Fruit fly (Drosophila melanogaster) whole organism, embryonic: ENCODE results near the gene CBP.

Source experiments
- Awh ChIP-seq: fragments of 200-800 bp; sonication (Bioruptor generic); IDR thresholded peaks from 2 replicates; pipeline ENCODE4, ENCODE4 v1.3.6; 2022; ENCODE audit warnings: missing biosample characterization, missing genetic modification characterization
- CG10543 ChIP-seq: fragments of 200-800 bp; sonication (Bioruptor generic); optimal IDR thresholded peaks from 3 replicates; lab custom pipeline; 2017; ENCODE audit warnings: missing biosample characterization, mild to moderate bottlenecking, missing genetic modification characterization, moderate library complexity
- CG12391 ChIP-seq: fragments of 200-800 bp; sonication (Bioruptor generic); optimal IDR thresholded peaks from 3 replicates; lab custom pipeline; 2018; ENCODE audit warnings: missing biosample characterization, mild to moderate bottlenecking, missing genetic modification characterization, moderate library complexity
- CG15514 ChIP-seq: fragments of 200-800 bp; sonication (Bioruptor generic); optimal IDR thresholded peaks from 3 replicates; lab custom pipeline; 2017; ENCODE audit warnings: missing biosample characterization, missing genetic modification characterization, mild to moderate bottlenecking, moderate library complexity, missing genetic modification reagents
- CG15601 ChIP-seq: fragments of 200-800 bp; sonication (Bioruptor generic); optimal IDR thresholded peaks from 3 replicates; lab custom pipeline; 2019; ENCODE audit warnings: missing biosample characterization, mild to moderate bottlenecking, missing genetic modification characterization, moderate library complexity
- CG1603 ChIP-seq: fragments of 200-800 bp; sonication (Bioruptor generic); optimal IDR thresholded peaks from 2 replicates; lab custom pipeline; 2019; ENCODE audit warnings: missing biosample characterization, mild to moderate bottlenecking, missing genetic modification characterization, moderate library complexity
- CG16815 ChIP-seq: fragments of 200-800 bp; sonication (Bioruptor generic); optimal IDR thresholded peaks from 3 replicates; lab custom pipeline; 2017; ENCODE audit warnings: missing biosample characterization, mild to moderate bottlenecking, missing genetic modification characterization
- CG17912 ChIP-seq: fragments of 200-800 bp; sonication (Bioruptor generic); optimal IDR thresholded peaks from 2 replicates; lab custom pipeline; 2018; ENCODE audit warnings: missing biosample characterization, mild to moderate bottlenecking, missing genetic modification characterization
- CG1832 ChIP-seq: fragments of 200-800 bp; sonication (Bioruptor generic); optimal IDR thresholded peaks from 2 replicates; lab custom pipeline; 2017; ENCODE audit warnings: missing biosample characterization, mild to moderate bottlenecking, missing genetic modification characterization, inconsistent platforms
- CG31365 ChIP-seq: fragments of 200-800 bp; sonication (Bioruptor generic); optimal IDR thresholded peaks from 2 replicates; lab custom pipeline; 2018; ENCODE audit warnings: missing biosample characterization, mild to moderate bottlenecking, missing genetic modification characterization
- CG31441 ChIP-seq: fragments of 200-800 bp; sonication (Bioruptor generic); IDR thresholded peaks from 2 replicates; pipeline ENCODE4 v1.3.6; 2022; ENCODE audit warnings: missing biosample characterization, missing genetic modification characterization
- CG3847 ChIP-seq: fragments of 200-800 bp; sonication (Bioruptor generic); IDR thresholded peaks from 2 replicates; pipeline ENCODE4 v1.3.6; 2022; ENCODE audit warnings: missing biosample characterization, missing genetic modification characterization
- CG42726 ChIP-seq: fragments of 200-800 bp; sonication (Bioruptor generic); IDR thresholded peaks from 2 replicates; pipeline ENCODE4 v1.3.6; 2022; ENCODE audit warnings: missing biosample characterization, missing genetic modification characterization; ENCODE audit not compliant: partially characterized antibody
- CG6272 ChIP-seq: fragments of 200-800 bp; sonication (Bioruptor generic); IDR thresholded peaks from 2 replicates; pipeline ENCODE4 v1.3.6; 2022; ENCODE audit warnings: missing biosample characterization, missing genetic modification characterization
- CG8281 ChIP-seq: fragments of 200-800 bp; sonication (Bioruptor generic); optimal IDR thresholded peaks from 2 replicates; lab custom pipeline; 2018; ENCODE audit warnings: missing biosample characterization, mild to moderate bottlenecking, missing genetic modification characterization, moderate library complexity
- CG9609 ChIP-seq: fragments of 200-800 bp; sonication (Bioruptor generic); optimal IDR thresholded peaks from 3 replicates; lab custom pipeline; 2016; ENCODE audit warnings: missing biosample characterization, missing genetic modification characterization
- CHES-1-like ChIP-seq: fragments of 200-800 bp; sonication (Bioruptor generic); optimal IDR thresholded peaks from 2 replicates; lab custom pipeline; 2016; ENCODE audit warnings: missing biosample characterization, missing genetic modification characterization
- Chrac-16 ChIP-seq: fragments of 200-800 bp; sonication (Bioruptor generic); optimal IDR thresholded peaks from 3 replicates; lab custom pipeline; 2016; ENCODE audit warnings: missing biosample characterization, missing genetic modification characterization
- CoRest ChIP-seq: fragments of 200-800 bp; sonication (Bioruptor generic); optimal IDR thresholded peaks from 3 replicates; lab custom pipeline; 2018; ENCODE audit warnings: missing biosample characterization, mild to moderate bottlenecking, missing genetic modification characterization, moderate library complexity
- Dek ChIP-seq: fragments of 200-800 bp; sonication (Bioruptor generic); optimal IDR thresholded peaks from 3 replicates; lab custom pipeline; 2019; ENCODE audit warnings: missing biosample characterization, mild to moderate bottlenecking, missing genetic modification characterization, moderate library complexity
- Doc2 ChIP-seq: fragments of 200-800 bp; sonication (Bioruptor generic); IDR thresholded peaks from 2 replicates; pipeline ENCODE4 v1.3.6; 2022; ENCODE audit warnings: missing biosample characterization, missing genetic modification characterization
- Elba2 ChIP-seq: fragments of 200-800 bp; sonication (Bioruptor generic); optimal IDR thresholded peaks from 3 replicates; lab custom pipeline; 2016; ENCODE audit warnings: missing biosample characterization, missing genetic modification characterization
- Ets65A ChIP-seq: fragments of 200-800 bp; sonication (Bioruptor generic); peaks from one replicate; lab custom pipeline; 2016; ENCODE audit warnings: missing biosample characterization, missing genetic modification characterization
- Fer1 ChIP-seq: fragments of 200-800 bp; sonication (Bioruptor generic); optimal IDR thresholded peaks from 2 replicates; lab custom pipeline; 2017; ENCODE audit warnings: missing biosample characterization, mild to moderate bottlenecking, missing genetic modification characterization
- Hey ChIP-seq: fragments of 200-800 bp; sonication (Bioruptor generic); optimal IDR thresholded peaks from 3 replicates; lab custom pipeline; 2018; ENCODE audit warnings: missing biosample characterization, mild to moderate bottlenecking, missing genetic modification characterization
- Lhr ChIP-seq: fragments of 200-800 bp; sonication (Bioruptor generic); optimal IDR thresholded peaks from 3 replicates; lab custom pipeline; 2017; ENCODE audit warnings: mild to moderate bottlenecking, missing biosample characterization, missing genetic modification reagents, missing genetic modification characterization
- NC2β ChIP-seq: fragments of 200-800 bp; sonication (Bioruptor generic); optimal IDR thresholded peaks from 2 replicates; lab custom pipeline; 2016; ENCODE audit warnings: missing biosample characterization, missing genetic modification characterization
- Ssrp ChIP-seq: fragments of 200-800 bp; sonication (Bioruptor generic); optimal IDR thresholded peaks from 2 replicates; lab custom pipeline; 2018; ENCODE audit warnings: missing biosample characterization, mild to moderate bottlenecking, missing genetic modification characterization, moderate library complexity
- ash1 ChIP-seq: fragments of 200-800 bp; sonication (Bioruptor generic); optimal IDR thresholded peaks from 2 replicates; lab custom pipeline; 2018; ENCODE audit warnings: missing biosample characterization, mild to moderate bottlenecking, missing genetic modification characterization
- bbx ChIP-seq: fragments of 200-800 bp; sonication (Bioruptor generic); IDR thresholded peaks from 2 replicates; pipeline ENCODE4 v1.3.6; 2022; ENCODE audit warnings: missing biosample characterization, missing genetic modification characterization; ENCODE audit not compliant: partially characterized antibody
- cas ChIP-seq: fragments of 200-800 bp; sonication (Bioruptor generic); IDR thresholded peaks from 2 replicates; pipeline ENCODE4 v1.3.6; 2022; ENCODE audit warnings: missing biosample characterization, missing genetic modification characterization
- dm ChIP-seq: fragments of 200-800 bp; sonication (Bioruptor generic); optimal IDR thresholded peaks from 3 replicates; lab custom pipeline; 2016; ENCODE audit warnings: missing biosample characterization, missing genetic modification characterization
- eyg ChIP-seq: fragments of 200-800 bp; sonication (Bioruptor generic); optimal IDR thresholded peaks from 3 replicates; lab custom pipeline; 2016; ENCODE audit warnings: missing biosample characterization, missing genetic modification characterization
- fd96Cb ChIP-seq: fragments of 200-800 bp; sonication (Bioruptor generic); optimal IDR thresholded peaks from 2 replicates; lab custom pipeline; 2018; ENCODE audit warnings: missing biosample characterization, mild to moderate bottlenecking, missing genetic modification characterization, moderate library complexity
- gce ChIP-seq: fragments of 200-800 bp; sonication (Bioruptor generic); IDR thresholded peaks from 3 replicates; pipeline ENCODE4 v1.3.6; 2022; ENCODE audit warnings: missing biosample characterization, missing genetic modification characterization
- kay ChIP-seq: fragments of 200-800 bp; sonication (Bioruptor generic); optimal IDR thresholded peaks from 2 replicates; lab custom pipeline; 2016; ENCODE audit warnings: missing biosample characterization, missing genetic modification characterization
- klu ChIP-seq: fragments of 200-800 bp; sonication (Bioruptor generic); IDR thresholded peaks from 2 replicates; pipeline ENCODE4 v1.3.6; 2022; ENCODE audit warnings: missing biosample characterization, missing genetic modification characterization
- nom ChIP-seq: fragments of 200-800 bp; sonication (Bioruptor generic); optimal IDR thresholded peaks from 2 replicates; lab custom pipeline; 2017; ENCODE audit warnings: missing biosample characterization, missing genetic modification characterization, mild to moderate bottlenecking, moderate library complexity, missing genetic modification reagents
- rib ChIP-seq: fragments of 200-800 bp; sonication (Bioruptor generic); IDR thresholded peaks from 2 replicates; pipeline ENCODE4 v1.3.6; 2022; ENCODE audit warnings: missing biosample characterization, missing genetic modification characterization
- sens ChIP-seq: fragments of 200-800 bp; sonication (Bioruptor generic); peaks from one replicate; lab custom pipeline; 2016; ENCODE audit warnings: missing biosample characterization, missing genetic modification characterization
- shn ChIP-seq: fragments of 200-800 bp; sonication (Bioruptor generic); optimal IDR thresholded peaks from 3 replicates; lab custom pipeline; 2016; ENCODE audit warnings: missing biosample characterization, missing genetic modification characterization
- slp2 ChIP-seq: fragments of 200-800 bp; sonication (Bioruptor generic); optimal IDR thresholded peaks from 2 replicates; lab custom pipeline; 2016; ENCODE audit warnings: missing biosample characterization, missing genetic modification characterization
- sna ChIP-seq: fragments of 200-800 bp; sonication (Bioruptor generic); IDR thresholded peaks from 2 replicates; pipeline ENCODE4 v1.3.6; 2022; ENCODE audit warnings: missing biosample characterization, missing genetic modification characterization; ENCODE audit not compliant: partially characterized antibody
- so ChIP-seq: fragments of 200-800 bp; sonication (Bioruptor generic); IDR thresholded peaks from 3 replicates; pipeline ENCODE4 v1.3.6; 2022; ENCODE audit warnings: missing biosample characterization, missing genetic modification characterization
- sqz ChIP-seq: fragments of 200-800 bp; sonication (Bioruptor generic); optimal IDR thresholded peaks from 3 replicates; lab custom pipeline; 2018; ENCODE audit warnings: missing biosample characterization, mild to moderate bottlenecking, missing genetic modification characterization
- ssp ChIP-seq: fragments of 200-800 bp; sonication (Bioruptor generic); IDR thresholded peaks from 2 replicates; pipeline ENCODE4 v1.3.6; 2022; ENCODE audit warnings: missing biosample characterization, missing genetic modification characterization
- yki ChIP-seq: fragments of >200 bp; optimal IDR thresholded peaks from 3 replicates; lab custom pipeline; 2018

Gene CBP

dm6 chrX:7305753-7306338, 31.3 kb upstream of the CBP start (continued):
- TF ChIP-seq gce (GFP tag; lab: Robert Waterston, UW), result no peak
- TF ChIP-seq sens (GFP tag; lab: Kevin White, UChicago), result peak; percentile 86
- TF ChIP-seq CoRest (tag; lab: Kevin White, UChicago), result peak; percentile 74
- no peak for TF ChIP-seq bbx
- TF ChIP-seq NC2β, result no peak
- TF ChIP-seq CG31441 (GFP tag; lab: Robert Waterston, UW), result peak; percentile 62
- TF ChIP-seq cas, result no peak
- TF ChIP-seq CG10543 (GFP tag; lab: Kevin White, UChicago), result no peak
- no peak for TF ChIP-seq so
- peak; percentile 46 for TF ChIP-seq slp2 (GFP tag; lab: Kevin White, UChicago)
- TF ChIP-seq Lhr (GFP tag; lab: Kevin White, UChicago), result no peak
- no peak for TF ChIP-seq yki
- TF ChIP-seq CG6272 (GFP tag; lab: Robert Waterston, UW), result no peak
- no peak for TF ChIP-seq shn (GFP tag; lab: Kevin White, UChicago)
- TF ChIP-seq Ets65A (GFP tag; lab: Kevin White, UChicago), result peak; percentile 89
- TF ChIP-seq, all 482 proteins: peak for 228

dm6 chrX:7306538-7307477, 30.3 kb upstream of the CBP start:
- TF ChIP-seq CG17912 (GFP tag; lab: Kevin White, UChicago) (no peak), CG15601 (tag; lab: Kevin White, UChicago) (peak; percentile 92), nom (GFP tag; lab: Kevin White, UChicago) (peak; percentile 66), CG3847 (peak; percentile 76), CG1603 (tag; lab: Kevin White, UChicago) (peak; percentile 71), CG1832 (GFP tag; lab: Kevin White, UChicago) (peak; percentile 16), Doc2 (GFP tag; lab: Robert Waterston, UW) (0 out of 2 replicates have a peak, but pooled peaks have one; percentile 35), Ssrp (tag; lab: Kevin White, UChicago) (peak; percentile 95), CG31365 (tag; lab: Kevin White, UChicago) (peak; percentile 22), Fer1 (GFP tag; lab: Kevin White, UChicago) (peak; percentile 87), CG8281 (tag; lab: Kevin White, UChicago) (peak; percentile 76), sqz (GFP tag; lab: Kevin White, UChicago) (peak; percentile 78), Awh (GFP tag; lab: Robert Waterston, UW) (peak; percentile 47; the same call in 1 of the 2 replicates), CG15514 (GFP tag; lab: Kevin White, UChicago) (peak; percentile 55), Dek (tag; lab: Kevin White, UChicago) (peak; percentile 87), Elba2 (no peak), CG12391 (peak; percentile 92), ash1 (no peak), sna (GFP tag; lab: Robert Waterston, UW) (peak; percentile 19; the same call in 1 of the 2 replicates), rib (GFP tag; lab: Robert Waterston, UW) (peak; percentile 86; the same call in 1 of the 2 replicates), klu (GFP tag; lab: Robert Waterston, UW) (peak; percentile 61), CG42726 (GFP tag; lab: Robert Waterston, UW) (peak; percentile 60; the same call in 1 of the 2 replicates), fd96Cb (tag; lab: Kevin White, UChicago) (peak; percentile 97), CG16815 (peak; percentile 95), CG9609 (GFP tag; lab: Kevin White, UChicago) (peak; percentile 80), Hey (peak; percentile 22), Chrac-16 (GFP tag; lab: Kevin White, UChicago) (peak; percentile 90), ssp (GFP tag; lab: Robert Waterston, UW) (peak; percentile 70), CHES-1-like (GFP tag; lab: Kevin White, UChicago) (peak; percentile 58), eyg (GFP tag; lab: Kevin White, UChicago) (peak; percentile 65), kay (GFP tag; lab: Kevin White, UChicago) (peak; percentile 37), dm (peak; percentile 71)
